Fruit fly (Drosophila melanogaster) whole organism, embryonic: ENCODE results near the gene Nsun5.

Experiments
- B-H2 ChIP-seq: fragments of 200-800 bp; sonication (Bioruptor generic); optimal IDR thresholded peaks from 2 replicates; lab custom pipeline; 2018; ENCODE audit warnings: missing biosample characterization, mild to moderate bottlenecking, missing genetic modification characterization
- Bdp1 ChIP-seq: fragments of 200-800 bp; sonication (Bioruptor generic); optimal IDR thresholded peaks from 3 replicates; lab custom pipeline; 2016; ENCODE audit warnings: missing biosample characterization, missing genetic modification characterization
- Bteb2 ChIP-seq: fragments of 200-800 bp; sonication (Bioruptor generic); optimal IDR thresholded peaks from 2 replicates; lab custom pipeline; 2016; ENCODE audit warnings: missing biosample characterization, missing genetic modification characterization
- CG10274 ChIP-seq: fragments of 200-800 bp; sonication (Bioruptor generic); optimal IDR thresholded peaks from 3 replicates; lab custom pipeline; 2017; ENCODE audit warnings: missing biosample characterization, mild to moderate bottlenecking, missing genetic modification characterization
- CG12299 ChIP-seq: fragments of 200-800 bp; sonication (Bioruptor generic); optimal IDR thresholded peaks from 2 replicates; lab custom pipeline; 2018; ENCODE audit warnings: missing biosample characterization, mild to moderate bottlenecking, missing genetic modification characterization
- CG14710 ChIP-seq: fragments of 200-800 bp; sonication (Bioruptor generic); optimal IDR thresholded peaks from 3 replicates; lab custom pipeline; 2019; ENCODE audit warnings: missing biosample characterization, mild to moderate bottlenecking, missing genetic modification characterization, moderate library complexity
- CG14965 ChIP-seq: fragments of 200-800 bp; sonication (Bioruptor generic); optimal IDR thresholded peaks from 2 replicates; lab custom pipeline; 2016; ENCODE audit warnings: missing biosample characterization, missing genetic modification characterization, borderline replicate concordance
- CG15696 ChIP-seq: fragments of 200-800 bp; sonication (Bioruptor generic); optimal IDR thresholded peaks from 2 replicates; lab custom pipeline; 2019; ENCODE audit warnings: missing biosample characterization, mild to moderate bottlenecking, missing genetic modification characterization, moderate library complexity
- CG16813 ChIP-seq: fragments of 200-800 bp; sonication (Bioruptor generic); IDR thresholded peaks from 3 replicates; pipeline ENCODE4 v1.3.6; 2022; ENCODE audit warnings: missing biosample characterization, missing genetic modification characterization; ENCODE audit not compliant: partially characterized antibody
- CG17385 ChIP-seq: fragments of 200-800 bp; sonication (Bioruptor generic); optimal IDR thresholded peaks from 3 replicates; lab custom pipeline; 2018; ENCODE audit warnings: missing biosample characterization, mild to moderate bottlenecking, missing genetic modification characterization
- CG18262 ChIP-seq: fragments of 200-800 bp; optimal IDR thresholded peaks from 3 replicates; lab custom pipeline; 2019; ENCODE audit warnings: missing biosample characterization, mild to moderate bottlenecking, missing genetic modification characterization, moderate library complexity
- CG31388 ChIP-seq: fragments of 200-800 bp; sonication (Bioruptor generic); optimal IDR thresholded peaks from 2 replicates; lab custom pipeline; 2016; ENCODE audit warnings: missing biosample characterization, missing genetic modification characterization
- CG3163 ChIP-seq: fragments of 200-800 bp; sonication (Bioruptor generic); optimal IDR thresholded peaks from 3 replicates; lab custom pipeline; 2016; ENCODE audit warnings: missing biosample characterization, missing genetic modification characterization
- CG3407 ChIP-seq: fragments of 200-800 bp; sonication (Bioruptor generic); optimal IDR thresholded peaks from 2 replicates; lab custom pipeline; 2018; ENCODE audit warnings: missing biosample characterization, mild to moderate bottlenecking, missing genetic modification characterization
- CG34224 ChIP-seq: fragments of 200-800 bp; sonication (Bioruptor generic); IDR thresholded peaks from 3 replicates; pipeline ENCODE4 v1.3.6; 2022; ENCODE audit warnings: missing biosample characterization, missing genetic modification characterization; ENCODE audit not compliant: partially characterized antibody
- CG3726 ChIP-seq: fragments of 200-800 bp; sonication (Bioruptor generic); IDR thresholded peaks from 3 replicates; pipeline ENCODE4, ENCODE4 v1.3.6; 2022; ENCODE audit warnings: missing biosample characterization, missing genetic modification characterization
- CG4360 ChIP-seq: fragments of 200-800 bp; sonication (Bioruptor generic); IDR thresholded peaks from 2 replicates; pipeline ENCODE4 v1.3.6; 2022; ENCODE audit warnings: missing biosample characterization, missing genetic modification characterization
- CG4730 ChIP-seq: fragments of 200-800 bp; sonication (Bioruptor generic); IDR thresholded peaks from 2 replicates; pipeline ENCODE4 v1.3.6; 2022; ENCODE audit warnings: missing biosample characterization, missing genetic modification characterization
- CG8290 ChIP-seq, 3 experiments: fragments of 200-800 bp; sonication (Bioruptor generic); optimal IDR thresholded peaks; 2 replicates each; lab custom pipeline; 2016 to 2019; ENCODE audit warnings: missing biosample characterization in 3 of 3, missing genetic modification characterization in 3 of 3, mild to moderate bottlenecking in 2 of 3, moderate library complexity in 1 of 3
- CG9876 ChIP-seq: fragments of 200-800 bp; sonication (Bioruptor generic); optimal IDR thresholded peaks from 2 replicates; lab custom pipeline; 2016; ENCODE audit warnings: missing biosample characterization, missing genetic modification characterization
- CHES-1-like ChIP-seq: fragments of 200-800 bp; sonication (Bioruptor generic); optimal IDR thresholded peaks from 2 replicates; lab custom pipeline; 2016; ENCODE audit warnings: missing biosample characterization, missing genetic modification characterization
- D19A ChIP-seq: fragments of 200-800 bp; optimal IDR thresholded peaks from 3 replicates; lab custom pipeline; 2019; ENCODE audit warnings: missing biosample characterization, mild to moderate bottlenecking, missing genetic modification characterization, moderate library complexity
- Dip3 ChIP-seq: fragments of 200-800 bp; sonication (Bioruptor generic); optimal IDR thresholded peaks from 3 replicates; lab custom pipeline; 2016; ENCODE audit warnings: missing biosample characterization, missing genetic modification characterization
- Elba2 ChIP-seq: fragments of 200-800 bp; sonication (Bioruptor generic); optimal IDR thresholded peaks from 3 replicates; lab custom pipeline; 2016; ENCODE audit warnings: missing biosample characterization, missing genetic modification characterization
- GATAe ChIP-seq: fragments of 200-800 bp; sonication (Bioruptor generic); conservative IDR thresholded peaks from 2 replicates; pipeline ENCODE4 v1.3.6; 2022; ENCODE audit warnings: missing biosample characterization, missing genetic modification characterization
- H2.0 ChIP-seq: fragments of 200-800 bp; sonication (Bioruptor generic); IDR thresholded peaks from 2 replicates; pipeline ENCODE4 v1.3.6; 2022; ENCODE audit warnings: missing biosample characterization, missing genetic modification characterization
- HHEX ChIP-seq: fragments of 200-800 bp; sonication (Bioruptor generic); optimal IDR thresholded peaks from 3 replicates; lab custom pipeline; 2017; ENCODE audit warnings: missing biosample characterization, mild to moderate bottlenecking, missing genetic modification characterization, missing genetic modification reagents
- Opbp ChIP-seq: fragments of 200-800 bp; sonication (Bioruptor generic); IDR thresholded peaks from 3 replicates; pipeline ENCODE4 v1.3.6; 2022; ENCODE audit warnings: missing biosample characterization, missing genetic modification characterization; ENCODE audit not compliant: partially characterized antibody
- Six4 ChIP-seq: fragments of 200-800 bp; sonication (Bioruptor generic); optimal IDR thresholded peaks from 2 replicates; lab custom pipeline; 2016; ENCODE audit warnings: missing biosample characterization, missing genetic modification characterization
- Tbp ChIP-seq: fragments of >200 bp; optimal IDR thresholded peaks from 2 replicates; lab custom pipeline; 2018; ENCODE audit warnings: missing biosample characterization, missing genetic modification characterization
- Trl ChIP-seq, 3 experiments: fragments of >200 bp in 2 of 3; fragments of 200-800 bp in 1 of 3; sonication (Bioruptor generic) in 1 of 3; optimal IDR thresholded peaks; 2 replicates in 1 of 3; 3 replicates in 2 of 3; lab custom pipeline; 2016 to 2017; ENCODE audit warnings: missing biosample characterization in 1 of 3, missing genetic modification characterization in 1 of 3
- ap ChIP-seq: fragments of 200-800 bp; sonication (Bioruptor generic); IDR thresholded peaks from 2 replicates; pipeline ENCODE4 v1.3.6; 2022; ENCODE audit warnings: missing biosample characterization, missing genetic modification characterization
- chm ChIP-seq: fragments of 200-800 bp; sonication (Bioruptor generic); IDR thresholded peaks from 2 replicates; pipeline ENCODE4 v1.3.6; 2022; ENCODE audit warnings: missing biosample characterization, missing genetic modification characterization
- en ChIP-seq: fragments of 200-800 bp; sonication (Bioruptor generic); optimal IDR thresholded peaks from 2 replicates; lab custom pipeline; 2016; ENCODE audit warnings: missing biosample characterization, missing genetic modification characterization
- gcm ChIP-seq: fragments of 200-800 bp; sonication (Bioruptor generic); optimal IDR thresholded peaks from 2 replicates; lab custom pipeline; 2019; ENCODE audit warnings: missing biosample characterization, mild to moderate bottlenecking, missing genetic modification characterization, moderate library complexity
- gfzf ChIP-seq: fragments of 200-800 bp; sonication (Bioruptor generic); optimal IDR thresholded peaks from 2 replicates; lab custom pipeline; 2016; ENCODE audit warnings: missing biosample characterization, mild to moderate bottlenecking, missing genetic modification characterization, moderate library complexity
- hb ChIP-seq: fragments of 200-800 bp; sonication (Bioruptor generic); IDR thresholded peaks from 3 replicates; pipeline ENCODE4 v1.3.6; 2022; ENCODE audit warnings: missing biosample characterization, missing genetic modification characterization; ENCODE audit not compliant: partially characterized antibody
- hbn ChIP-seq: fragments of 200-800 bp; sonication (Bioruptor generic); IDR thresholded peaks from 2 replicates; pipeline ENCODE4 v1.3.6; 2022; ENCODE audit warnings: missing biosample characterization, missing genetic modification characterization; ENCODE audit not compliant: partially characterized antibody
- hth ChIP-seq: fragments of >200 bp; optimal IDR thresholded peaks from 2 replicates; lab custom pipeline; 2017; ENCODE audit warnings: inconsistent platforms
- lilli ChIP-seq: fragments of 200-800 bp; sonication (Bioruptor generic); optimal IDR thresholded peaks from 3 replicates; lab custom pipeline; 2016; ENCODE audit warnings: missing biosample characterization, missing genetic modification characterization
- nom ChIP-seq: fragments of 200-800 bp; sonication (Bioruptor generic); optimal IDR thresholded peaks from 2 replicates; lab custom pipeline; 2017; ENCODE audit warnings: missing biosample characterization, missing genetic modification characterization, mild to moderate bottlenecking, moderate library complexity, missing genetic modification reagents
- odd ChIP-seq: fragments of 200-800 bp; sonication (Bioruptor generic); optimal IDR thresholded peaks from 2 replicates; lab custom pipeline; 2017; ENCODE audit warnings: missing biosample characterization, mild to moderate bottlenecking, missing genetic modification characterization
- pita ChIP-seq: fragments of 200-800 bp; sonication (Bioruptor generic); optimal IDR thresholded peaks from 2 replicates; lab custom pipeline; 2017; ENCODE audit warnings: missing biosample characterization, mild to moderate bottlenecking, missing genetic modification characterization
- run ChIP-seq: fragments of 200-800 bp; sonication (Bioruptor generic); optimal IDR thresholded peaks from 3 replicates; lab custom pipeline; 2018; ENCODE audit warnings: missing biosample characterization, mild to moderate bottlenecking, missing genetic modification characterization
- slp2 ChIP-seq: fragments of 200-800 bp; sonication (Bioruptor generic); optimal IDR thresholded peaks from 2 replicates; lab custom pipeline; 2016; ENCODE audit warnings: missing biosample characterization, missing genetic modification characterization
- sqz ChIP-seq: fragments of 200-800 bp; sonication (Bioruptor generic); optimal IDR thresholded peaks from 3 replicates; lab custom pipeline; 2018; ENCODE audit warnings: missing biosample characterization, mild to moderate bottlenecking, missing genetic modification characterization
- ssp ChIP-seq: fragments of 200-800 bp; sonication (Bioruptor generic); IDR thresholded peaks from 2 replicates; pipeline ENCODE4 v1.3.6; 2022; ENCODE audit warnings: missing biosample characterization, missing genetic modification characterization
- tio ChIP-seq: fragments of 200-800 bp; sonication (Bioruptor generic); optimal IDR thresholded peaks from 2 replicates; lab custom pipeline; 2017; ENCODE audit warnings: missing biosample characterization, missing genetic modification characterization, inconsistent platforms
- tup ChIP-seq: fragments of 200-800 bp; sonication (Bioruptor generic); optimal IDR thresholded peaks from 2 replicates; lab custom pipeline; 2016; ENCODE audit warnings: missing biosample characterization, mild to moderate bottlenecking, missing genetic modification characterization, moderate library complexity

The Nsun5 gene

dm6 chr3R:19180263-19180893 is 18.3 kb upstream of the Nsun5 start, which contains the start of the genes CG5555 and myd (continued):
- TF ChIP-seq hbn (GFP tag; lab: Robert Waterston, UW) = peak; percentile 38; the same call in 1 of the 2 replicates
- no peak for TF ChIP-seq Tbp (GFP tag; lab: Kevin White, UChicago)
- TF ChIP-seq CG3726 = no peak
- peak; percentile 1 for TF ChIP-seq slp2 (GFP tag; lab: Kevin White, UChicago)
- TF ChIP-seq CG34224 = peak; percentile 82
- no peak for TF ChIP-seq CHES-1-like (GFP tag; lab: Kevin White, UChicago)
- TF ChIP-seq B-H2 (GFP tag; lab: Kevin White, UChicago) = peak; percentile 59
- TF ChIP-seq HHEX (GFP tag; lab: Kevin White, UChicago) = no peak
- TF ChIP-seq Dip3 (GFP tag; lab: Kevin White, UChicago) = peak; percentile 18
- TF ChIP-seq CG18262 = peak; percentile 11
- no peak for TF ChIP-seq CG9876 (GFP tag; lab: Kevin White, UChicago)
- TF ChIP-seq CG14965 (GFP tag; lab: Kevin White, UChicago) = no peak
- TF ChIP-seq en (GFP tag; lab: Kevin White, UChicago) = no peak
- no peak for TF ChIP-seq nom (GFP tag; lab: Kevin White, UChicago)
- no peak for TF ChIP-seq pita (GFP tag; lab: Kevin White, UChicago)
- TF ChIP-seq H2.0 (GFP tag; lab: Robert Waterston, UW) = peak; percentile 25; the same call in 1 of the 2 replicates
- no peak for TF ChIP-seq CG4730 (GFP tag; lab: Robert Waterston, UW)
- no peak for TF ChIP-seq D19A (tag; lab: Kevin White, UChicago)
- peak; percentile 35 for TF ChIP-seq Bteb2
- TF ChIP-seq lilli (GFP tag; lab: Kevin White, UChicago) = peak; percentile 64
- no peak for TF ChIP-seq CG12299 (tag; lab: Kevin White, UChicago)
- no peak for TF ChIP-seq CG10274 (GFP tag; lab: Kevin White, UChicago)
- no peak for TF ChIP-seq ap
- TF ChIP-seq run (tag; lab: Kevin White, UChicago) = no peak
- peak; percentile 5 for TF ChIP-seq gcm (GFP tag; lab: Kevin White, UChicago)
- no peak for TF ChIP-seq CG15696 (tag; lab: Kevin White, UChicago)
- no peak for TF ChIP-seq tup
- no peak for TF ChIP-seq CG8290 (GFP tag; optimal IDR thresholded peaks at IDR 0.05; lab: Kevin White, UChicago)
- peak in 1 of 2 experiments; percentile 63 for TF ChIP-seq CG8290 (tag; optimal IDR thresholded peaks at IDR 0.05; lab: Kevin White, UChicago)
- TF ChIP-seq CG17385 = peak; percentile 8
- no peak for TF ChIP-seq ssp (GFP tag; lab: Robert Waterston, UW)
- TF ChIP-seq sqz (GFP tag; lab: Kevin White, UChicago) = no peak
- no peak for TF ChIP-seq CG31388 (GFP tag; lab: Kevin White, UChicago)
- peak; percentile 75 for TF ChIP-seq Opbp (GFP tag; lab: Robert Waterston, UW)
- TF ChIP-seq CG4360 = no peak
- TF ChIP-seq CG3407 (GFP tag; lab: Kevin White, UChicago) = no peak
- peak; percentile 77 for TF ChIP-seq hb (GFP tag; lab: Robert Waterston, UW)
- no peak for TF ChIP-seq Trl (optimal IDR thresholded peaks at IDR 0.05; lab: Kevin White, UChicago)
- TF ChIP-seq Trl (GFP tag; optimal IDR thresholded peaks at IDR 0.05; lab: Kevin White, UChicago) = no peak
- no peak for TF ChIP-seq hth
- TF ChIP-seq GATAe (GFP tag; lab: Robert Waterston, UW) = no peak
- peak; percentile 68 for TF ChIP-seq CG16813 (GFP tag; lab: Robert Waterston, UW)
- peak; percentile 2 for TF ChIP-seq Six4
- TF ChIP-seq CG14710 (tag; lab: Kevin White, UChicago) = peak; percentile 26
- peak; percentile 28; the same call in 1 of the 2 replicates for TF ChIP-seq chm (GFP tag; lab: Robert Waterston, UW)
- TF ChIP-seq gfzf (GFP tag; lab: Kevin White, UChicago) = peak; percentile 12
- no peak for TF ChIP-seq Elba2 (GFP tag; lab: Kevin White, UChicago)
- no peak for TF ChIP-seq Bdp1 (GFP tag; lab: Kevin White, UChicago)
- no peak for TF ChIP-seq CG3163 (GFP tag; lab: Kevin White, UChicago)
- no peak for TF ChIP-seq tio
- TF ChIP-seq odd (GFP tag; lab: Kevin White, UChicago) = no peak
